Fruit fly (Drosophila melanogaster): ENCODE data around the gene VhaM9.7-a.

The VhaM9.7-a gene

DNA sequence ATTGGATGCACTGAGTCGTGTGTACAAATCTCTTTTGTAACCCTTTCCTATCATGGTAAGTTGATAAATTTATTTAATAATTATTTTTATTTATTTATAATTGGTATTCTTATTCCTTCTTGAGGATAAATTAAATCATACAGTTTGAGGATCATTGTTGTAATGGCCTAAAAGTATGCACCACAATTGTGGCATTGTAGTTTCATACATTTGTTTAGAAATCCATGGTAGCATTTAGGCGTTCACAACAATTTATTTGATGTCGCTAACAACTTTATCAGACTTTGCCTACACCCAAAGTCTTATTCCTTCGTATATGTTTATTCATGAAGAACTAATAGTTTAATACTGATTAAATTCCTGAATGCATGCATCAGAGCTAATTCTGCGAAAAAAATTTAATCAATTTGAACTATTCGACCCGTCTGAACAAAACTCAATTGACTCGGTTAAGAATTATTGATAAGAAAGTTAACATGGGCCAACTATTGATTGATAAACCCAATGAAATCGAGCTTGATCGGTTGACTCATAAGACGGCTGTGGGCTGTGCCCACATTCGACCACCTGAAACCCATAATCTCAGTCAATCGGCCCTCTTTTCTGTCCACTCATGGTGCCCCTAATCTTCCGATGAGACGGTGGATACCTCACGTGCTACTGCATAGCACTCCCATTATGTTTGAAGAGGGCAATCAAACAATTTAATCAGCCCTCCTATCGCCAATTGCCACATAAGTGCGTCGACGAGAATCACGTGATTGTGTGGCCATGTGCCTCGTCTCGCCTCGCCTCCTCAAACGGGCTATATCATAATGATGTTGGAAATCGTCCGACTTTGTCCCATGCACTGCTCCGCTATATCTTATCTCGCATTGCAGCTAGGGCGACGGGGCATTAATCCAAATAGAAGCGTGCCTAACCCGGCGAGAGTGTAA, 42.9 kb upstream of the VhaM9.7-a start (continued):
- peak; percentile 88 for TF ChIP-seq CG34376 (GFP tag; optimal IDR thresholded peaks at IDR 0.05)
- no peak for TF ChIP-seq CG34422 (GFP tag; IDR thresholded peaks at IDR 0.05)
- no peak for TF ChIP-seq CG9797 (GFP tag; optimal IDR thresholded peaks at IDR 0.05)
- peak; percentile 99 for TF ChIP-seq exex (tag; optimal IDR thresholded peaks at IDR 0.05)
- TF ChIP-seq Hey (tag; optimal IDR thresholded peaks at IDR 0.05) = peak; percentile 70
- TF ChIP-seq CG17328 (GFP tag; IDR thresholded peaks at IDR 0.05) = no peak
- TF ChIP-seq vvl (GFP tag; IDR thresholded peaks at IDR 0.05) = peak; percentile 15; the same call in 1 of the 2 replicates
- no peak for TF ChIP-seq Atf3 (GFP tag; optimal IDR thresholded peaks at IDR 0.05)
- TF ChIP-seq Vsx1 (GFP tag; optimal IDR thresholded peaks at IDR 0.05) = peak; percentile 72
- peak; percentile 60 for TF ChIP-seq crol (GFP tag; IDR thresholded peaks at IDR 0.05)
- TF ChIP-seq CG17829 (tag; optimal IDR thresholded peaks at IDR 0.05) = no peak
- TF ChIP-seq vnd (GFP tag; IDR thresholded peaks at IDR 0.05; ENCODE audit: partially characterized antibody) = peak; percentile 67
- 0 out of 2 replicates have a peak, but pooled peaks have one; percentile 11 for TF ChIP-seq MBD-R2 (GFP tag; IDR thresholded peaks at IDR 0.05)
- peak; percentile 96 for TF ChIP-seq sug (tag; optimal IDR thresholded peaks at IDR 0.05)
- TF ChIP-seq Hr78 (GFP tag; optimal IDR thresholded peaks at IDR 0.05) = peak in 1 of 2 experiments; percentile 95
- peak; percentile 7 for TF ChIP-seq Deaf1 (tag; optimal IDR thresholded peaks at IDR 0.05)
- no peak for TF ChIP-seq nau (GFP tag; optimal IDR thresholded peaks at IDR 0.05)
- TF ChIP-seq org-1 (GFP tag; optimal IDR thresholded peaks at IDR 0.05) = peak; percentile 39
- TF ChIP-seq Aef1 (GFP tag; IDR thresholded peaks at IDR 0.05) = no peak
- TF ChIP-seq Kr (GFP tag; optimal IDR thresholded peaks at IDR 0.05) = peak; percentile 16
- TF ChIP-seq twi (tag; optimal IDR thresholded peaks at IDR 0.05) = peak; percentile 17
- peak; percentile 13 for TF ChIP-seq oc (tag; optimal IDR thresholded peaks at IDR 0.05)
- TF ChIP-seq Asciz (GFP tag; optimal IDR thresholded peaks at IDR 0.05) = peak; percentile 23
- peak; percentile 100 for TF ChIP-seq cwo (GFP tag; optimal IDR thresholded peaks at IDR 0.05)
- TF ChIP-seq CG10543 (GFP tag; optimal IDR thresholded peaks at IDR 0.05) = peak; percentile 70
- TF ChIP-seq CG32532 (GFP tag; IDR thresholded peaks at IDR 0.05) = peak; percentile 44
- TF ChIP-seq ATbp (GFP tag; optimal IDR thresholded peaks at IDR 0.05) = peak; percentile 14
- TF ChIP-seq CG2875 (GFP tag; optimal IDR thresholded peaks at IDR 0.05) = peak; percentile 30
- peak; percentile 22 for TF ChIP-seq BtbVII (GFP tag; optimal IDR thresholded peaks at IDR 0.05)
- no peak for TF ChIP-seq ac (GFP tag; optimal IDR thresholded peaks at IDR 0.05)
- TF ChIP-seq Hmr (GFP tag; optimal IDR thresholded peaks at IDR 0.05) = peak; percentile 6
- peak; percentile 23 for TF ChIP-seq Med (GFP tag)
- TF ChIP-seq dm (GFP tag; optimal IDR thresholded peaks at IDR 0.05) = peak; percentile 15
- TF ChIP-seq ara (GFP tag; IDR thresholded peaks at IDR 0.05) = 0 out of 2 replicates have a peak, but pooled peaks have one; percentile 24
- TF ChIP-seq grn (GFP tag; optimal IDR thresholded peaks at IDR 0.05) = peak; percentile 99
- peak; percentile 55 for TF ChIP-seq pros (GFP tag; optimal IDR thresholded peaks at IDR 0.05)

DNA sequence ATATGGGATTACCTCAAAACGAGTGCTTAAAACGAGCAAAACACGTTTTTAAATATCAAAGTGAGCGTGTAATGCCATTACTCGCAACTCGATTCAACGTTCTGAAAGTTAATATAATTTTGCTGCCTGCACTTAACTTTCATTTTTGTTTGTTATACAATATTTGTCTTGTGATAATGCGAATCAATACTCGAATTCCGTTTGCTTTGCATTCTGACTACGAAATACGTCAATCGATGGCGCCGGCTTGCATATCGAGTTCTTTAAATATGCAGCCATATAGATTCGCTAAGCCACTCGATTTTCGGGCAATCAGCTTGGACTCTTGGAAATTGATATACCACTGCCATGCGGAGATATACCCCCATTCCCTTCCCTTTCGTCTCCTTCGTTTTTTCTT, 41.8 kb upstream of the VhaM9.7-a start:
- TF ChIP-seq CG2129 (GFP tag; IDR thresholded peaks at IDR 0.05; ENCODE audit: partially characterized antibody) = no peak
- TF ChIP-seq Nf-YA (GFP tag; IDR thresholded peaks at IDR 0.05) = no peak
- peak; percentile 10 for TF ChIP-seq MTF-1 (GFP tag; optimal IDR thresholded peaks at IDR 0.05; ENCODE audit: borderline replicate concordance)
- TF ChIP-seq CG4707 (GFP tag; optimal IDR thresholded peaks at IDR 0.05) = peak; percentile 3
- no peak for TF ChIP-seq cwo (GFP tag; optimal IDR thresholded peaks at IDR 0.05)
- no peak for TF ChIP-seq CG17829 (tag; optimal IDR thresholded peaks at IDR 0.05)
- peak; percentile 2 for TF ChIP-seq Blimp-1 (GFP tag; optimal IDR thresholded peaks at IDR 0.05)
- TF ChIP-seq Xrp1 (GFP tag; IDR thresholded peaks at IDR 0.05) = 0 out of 2 replicates have a peak, but pooled peaks have one; percentile 13
- TF ChIP-seq jigr1 (GFP tag; IDR thresholded peaks at IDR 0.05) = no peak
- TF ChIP-seq lbe (GFP tag; optimal IDR thresholded peaks at IDR 0.05) = peak; percentile 31
- no peak for TF ChIP-seq az2 (GFP tag; optimal IDR thresholded peaks at IDR 0.05)
- TF ChIP-seq dmrt11E (tag; optimal IDR thresholded peaks at IDR 0.05) = peak; percentile 26
- no peak for TF ChIP-seq Ets97D (GFP tag; optimal IDR thresholded peaks at IDR 0.05)
- TF ChIP-seq gfzf (GFP tag; optimal IDR thresholded peaks at IDR 0.05) = no peak
- TF ChIP-seq grn (GFP tag; optimal IDR thresholded peaks at IDR 0.05) = no peak
- TF ChIP-seq sens (GFP tag) = peak; percentile 40
